Fruit fly (Drosophila melanogaster): Measurements from ENCODE around the gene CG9500.

CG9500 gene

DNA sequence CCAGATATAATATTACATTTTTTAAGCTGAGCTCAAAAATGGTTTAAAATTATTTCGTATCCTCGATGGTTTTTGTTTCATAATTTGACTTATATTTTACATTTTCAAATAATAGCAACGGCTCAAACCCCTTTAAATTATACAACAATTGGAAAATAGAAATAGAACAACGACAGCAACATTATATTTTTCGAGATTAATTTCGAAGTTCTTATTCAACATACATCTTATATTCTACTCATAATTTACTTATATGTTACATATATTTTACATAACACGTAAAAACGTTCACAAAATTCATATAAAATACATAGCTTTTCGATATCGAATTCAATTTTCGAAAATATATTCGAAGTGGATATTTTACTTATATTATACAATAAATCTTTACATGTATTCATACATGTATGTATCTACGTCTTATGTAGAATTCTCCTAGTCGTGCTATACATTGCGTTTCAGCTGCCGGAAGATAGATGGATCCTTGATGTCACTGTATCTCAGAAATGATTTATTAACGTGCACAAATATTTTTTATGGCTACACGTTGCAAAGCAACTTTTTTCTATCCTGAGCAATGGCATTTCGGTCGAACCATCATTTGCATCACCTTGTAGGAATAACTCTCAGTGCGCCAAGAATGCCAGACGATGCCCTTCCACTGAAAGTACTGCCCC is 1.3 kb downstream of the CG9500 start (continued):
- TF ChIP-seq insv (GFP tag; optimal IDR thresholded peaks at IDR 0.05): peak in 1 of 2 experiments; percentile 95
- TF ChIP-seq pfk (GFP tag; optimal IDR thresholded peaks at IDR 0.05): peak; percentile 12
- TF ChIP-seq gt (GFP tag; IDR thresholded peaks at IDR 0.05): no peak
- peak; percentile 85; the same call in 2 of the 3 replicates for TF ChIP-seq ci (GFP tag; IDR thresholded peaks at IDR 0.05)
- peak; percentile 54 for TF ChIP-seq CG4820 (GFP tag; optimal IDR thresholded peaks at IDR 0.05)
- peak; percentile 48 for TF ChIP-seq CG2875 (GFP tag; optimal IDR thresholded peaks at IDR 0.05)
- TF ChIP-seq CG4707 (GFP tag; optimal IDR thresholded peaks at IDR 0.05): peak; percentile 58
- peak; percentile 11 for TF ChIP-seq Mes4 (GFP tag; optimal IDR thresholded peaks at IDR 0.05)
- peak; percentile 14 for TF ChIP-seq B-H2 (GFP tag; optimal IDR thresholded peaks at IDR 0.05)
- TF ChIP-seq CG1529 (GFP tag; optimal IDR thresholded peaks at IDR 0.05): peak; percentile 30
- peak; percentile 68 for TF ChIP-seq lab (GFP tag; optimal IDR thresholded peaks at IDR 0.05)
- TF ChIP-seq CG13775 (GFP tag; optimal IDR thresholded peaks at IDR 0.05): peak; percentile 1
- TF ChIP-seq CG42726 (GFP tag; IDR thresholded peaks at IDR 0.05; ENCODE audit: partially characterized antibody): 0 out of 2 replicates have a peak, but pooled peaks have one; percentile 27
- peak; percentile 49 for TF ChIP-seq Fer3 (tag; optimal IDR thresholded peaks at IDR 0.05)
- peak; percentile 13 for TF ChIP-seq Vsx1 (GFP tag; optimal IDR thresholded peaks at IDR 0.05)
- peak; percentile 39 for TF ChIP-seq CG17912 (GFP tag; optimal IDR thresholded peaks at IDR 0.05)
- peak; percentile 51; the same call in 1 of the 2 replicates for TF ChIP-seq stc (GFP tag; IDR thresholded peaks at IDR 0.05)
- TF ChIP-seq Ssrp (tag; optimal IDR thresholded peaks at IDR 0.05): peak; percentile 2
- TF ChIP-seq CG3281 (GFP tag; optimal IDR thresholded peaks at IDR 0.05): peak; percentile 45
- peak; percentile 26 for TF ChIP-seq Antp (GFP tag; optimal IDR thresholded peaks at IDR 0.05)
- TF ChIP-seq CG2678 (tag; optimal IDR thresholded peaks at IDR 0.05): peak; percentile 36
- TF ChIP-seq CG7556 (GFP tag; optimal IDR thresholded peaks at IDR 0.05): no peak
- TF ChIP-seq CG6813 (GFP tag; optimal IDR thresholded peaks at IDR 0.05): peak; percentile 36
- peak; percentile 50 for TF ChIP-seq Six4 (GFP tag; optimal IDR thresholded peaks at IDR 0.05)
- no peak for TF ChIP-seq shn (GFP tag; optimal IDR thresholded peaks at IDR 0.05)
- TF ChIP-seq nau (GFP tag; optimal IDR thresholded peaks at IDR 0.05): peak; percentile 32
- peak in 1 of 2 experiments; percentile 45 for TF ChIP-seq Hr51 (GFP tag; optimal IDR thresholded peaks at IDR 0.05)
- peak; percentile 65 for TF ChIP-seq pita (GFP tag; optimal IDR thresholded peaks at IDR 0.05)
- TF ChIP-seq CG32772 (GFP tag; IDR thresholded peaks at IDR 0.05): no peak
- TF ChIP-seq Hr39 (optimal IDR thresholded peaks at IDR 0.05): no peak
- 0 out of 2 replicates have a peak, but pooled peaks have one; percentile 28 for TF ChIP-seq Oaz (GFP tag; IDR thresholded peaks at IDR 0.05)
- TF ChIP-seq trem (tag; optimal IDR thresholded peaks at IDR 0.05): peak; percentile 46
- TF ChIP-seq CG18011 (GFP tag; optimal IDR thresholded peaks at IDR 0.05): no peak
- TF ChIP-seq maf-S (GFP tag; optimal IDR thresholded peaks at IDR 0.05): peak; percentile 9
- TF ChIP-seq Neu2 (GFP tag; optimal IDR thresholded peaks at IDR 0.05; ENCODE audit: borderline replicate concordance): no peak
- no peak for TF ChIP-seq CkIIα-i1 (GFP tag; IDR thresholded peaks at IDR 0.05)
- TF ChIP-seq kay (GFP tag; optimal IDR thresholded peaks at IDR 0.05): no peak
- no peak for TF ChIP-seq MESR4 (GFP tag; optimal IDR thresholded peaks at IDR 0.05)
- peak; percentile 10; the same call in 1 of the 2 replicates for TF ChIP-seq HLH3B (GFP tag; IDR thresholded peaks at IDR 0.05)
- TF ChIP-seq dysf (GFP tag; IDR thresholded peaks at IDR 0.05): 0 out of 3 replicates have a peak, but pooled peaks have one; percentile 4
- TF ChIP-seq ewg (GFP tag; optimal IDR thresholded peaks at IDR 0.05): peak; percentile 45
- TF ChIP-seq nerfin-1 (tag; optimal IDR thresholded peaks at IDR 0.05): peak; percentile 60
- peak; percentile 68 for TF ChIP-seq zen (tag; optimal IDR thresholded peaks at IDR 0.05)
- peak; percentile 65 for TF ChIP-seq CG31441 (GFP tag; IDR thresholded peaks at IDR 0.05)
- TF ChIP-seq dmrt99B (tag; optimal IDR thresholded peaks at IDR 0.05): peak; percentile 32
- TF ChIP-seq sna (GFP tag; IDR thresholded peaks at IDR 0.05; ENCODE audit: partially characterized antibody): no peak
- TF ChIP-seq CG1603 (tag; optimal IDR thresholded peaks at IDR 0.05): peak; percentile 67
- TF ChIP-seq CG15514 (GFP tag; optimal IDR thresholded peaks at IDR 0.05): peak; percentile 37

All from whole organism, embryonic.